Worm (Caenorhabditis elegans): ENCODE results near the gene C07A12.2.

The C07A12.2 gene

ce11 chrX:4578581-4578980 lies 33.9 kb downstream of the C07A12.2 start:
- no peak for TF ChIP-seq nhr-80 (tag; optimal IDR thresholded peaks at IDR 0.05)
- no peak for TF ChIP-seq pha-4 (tag; optimal IDR thresholded peaks at IDR 0.05)
- no peak for TF ChIP-seq mes-4 (tag; optimal IDR thresholded peaks at IDR 0.05)
- no peak for TF ChIP-seq lsl-1 (GFP tag; optimal IDR thresholded peaks at IDR 0.05)
- no peak for TF ChIP-seq hrde-1 (tag; optimal IDR thresholded peaks at IDR 0.05; ENCODE audit: borderline replicate concordance)
- TF ChIP-seq let-526 (GFP tag; IDR thresholded peaks at IDR 0.05): no peak
- TF ChIP-seq rec-8 (tag; optimal IDR thresholded peaks at IDR 0.05): no peak
- TF ChIP-seq B0035.1 (tag; optimal IDR thresholded peaks at IDR 0.05): no peak
- TF ChIP-seq chd-7 (tag; optimal IDR thresholded peaks at IDR 0.05): no peak
- no peak for TF ChIP-seq lin-26 (GFP tag; IDR thresholded peaks at IDR 0.05)
- TF ChIP-seq snpc-4 (GFP tag; optimal IDR thresholded peaks at IDR 0.05): no peak
- TF ChIP-seq snpc-4 (tag; optimal IDR thresholded peaks at IDR 0.05): no peak
- TF ChIP-seq lin-35 (GFP tag; optimal IDR thresholded peaks at IDR 0.05): no peak
- no peak for TF ChIP-seq hlh-12 (tag; optimal IDR thresholded peaks at IDR 0.05)

ce11 chrX:4585579-4585978 lies 40.9 kb downstream of the C07A12.2 start, which contains the start of gene C05E11.7:
TSS of gene C05E11.7 (minus strand) at chrX:4585679.
- TF ChIP-seq pha-4 (tag; optimal IDR thresholded peaks at IDR 0.05): no peak
- no peak for TF ChIP-seq unc-62 (GFP tag; optimal IDR thresholded peaks at IDR 0.05)
- no peak for TF ChIP-seq madf-3 (GFP tag; IDR thresholded peaks at IDR 0.05)
- TF ChIP-seq mcd-1 (GFP tag; IDR thresholded peaks at IDR 0.05): no peak
- TF ChIP-seq ztf-25 (GFP tag; IDR thresholded peaks at IDR 0.05): no peak
- TF ChIP-seq ceh-40 (GFP tag; IDR thresholded peaks at IDR 0.05): no peak

ce11 chrX:4586617-4587016 lies 42.0 kb downstream of the C07A12.2 start, which contains the start of gene C05E11.2:
TSS of gene C05E11.2 (plus strand) at chrX:4586917.
- no peak for TF ChIP-seq dpl-1 (GFP tag; optimal IDR thresholded peaks at IDR 0.05)
- no peak for TF ChIP-seq aptf-3 (GFP tag; IDR thresholded peaks at IDR 0.05)
- TF ChIP-seq C06A6.2 (GFP tag; conservative IDR thresholded peaks at IDR 0.05): no peak
- TF ChIP-seq Y53G8AR.9 (GFP tag; conservative IDR thresholded peaks at IDR 0.05): no peak
- no peak for TF ChIP-seq ztf-26 (tag; optimal IDR thresholded peaks at IDR 0.05)
- TF ChIP-seq B0336.3 (GFP tag; IDR thresholded peaks at IDR 0.05): no peak

- no peak for TF ChIP-seq somi-1 (GFP tag; optimal IDR thresholded peaks at IDR 0.05)
- no peak for TF ChIP-seq him-1 (tag; optimal IDR thresholded peaks at IDR 0.05)
- TF ChIP-seq pha-4 (tag; optimal IDR thresholded peaks at IDR 0.05): no peak
- TF ChIP-seq nfya-1 (tag; optimal IDR thresholded peaks at IDR 0.05; ENCODE audit: borderline replicate concordance, insufficient read depth): no peak
- TF ChIP-seq D2030.7 (GFP tag; IDR thresholded peaks at IDR 0.05): no peak
- TF ChIP-seq nhr-179 (tag; optimal IDR thresholded peaks at IDR 0.05): no peak
- TF ChIP-seq dox-1 (GFP tag; IDR thresholded peaks at IDR 0.05): no peak
- TF ChIP-seq snpc-4 (GFP tag; optimal IDR thresholded peaks at IDR 0.05): no peak
- peak in 1 of 4 experiments; percentile 29 for TF ChIP-seq snpc-4 (tag; optimal IDR thresholded peaks at IDR 0.05)
- peak; percentile 54 for TF ChIP-seq nhr-80 (tag; optimal IDR thresholded peaks at IDR 0.05)
- no peak for TF ChIP-seq lin-35 (GFP tag; optimal IDR thresholded peaks at IDR 0.05)
- no peak for TF ChIP-seq nhr-27 (tag; optimal IDR thresholded peaks at IDR 0.05)
- no peak for TF ChIP-seq nhr-120 (GFP tag; IDR thresholded peaks at IDR 0.05)
- no peak for TF ChIP-seq unc-62 (GFP tag; optimal IDR thresholded peaks at IDR 0.05)
- TF ChIP-seq zim-3 (tag; optimal IDR thresholded peaks at IDR 0.05): no peak
- TF ChIP-seq efl-1 (GFP tag; optimal IDR thresholded peaks at IDR 0.05): no peak
- TF ChIP-seq B0261.1 (tag; optimal IDR thresholded peaks at IDR 0.05): no peak
- TF ChIP-seq B0336.3 (GFP tag; IDR thresholded peaks at IDR 0.05): no peak
- no peak for TF ChIP-seq unc-130 (GFP tag; optimal IDR thresholded peaks at IDR 0.05)
- no peak for TF ChIP-seq fkh-3 (tag; optimal IDR thresholded peaks at IDR 0.05)
- TF ChIP-seq let-607 (tag; optimal IDR thresholded peaks at IDR 0.05): peak; percentile 50 to 63
- no peak for TF ChIP-seq pbrm-1 (GFP tag; IDR thresholded peaks at IDR 0.05)
- no peak for TF ChIP-seq athp-1 (tag; optimal IDR thresholded peaks at IDR 0.05)
- TF ChIP-seq ztf-22 (GFP tag; optimal IDR thresholded peaks at IDR 0.05): no peak
- TF ChIP-seq madf-8 (GFP tag; conservative IDR thresholded peaks at IDR 0.05): no peak
- no peak for TF ChIP-seq F37B4.10 (GFP tag; IDR thresholded peaks at IDR 0.05)
- no peak for TF ChIP-seq repo-1 (tag; optimal IDR thresholded peaks at IDR 0.05)
Observed at ce11 chrX:4587934-4588333, 43.3 kb downstream of the C07A12.2 start.
